Worm (Caenorhabditis elegans): ENCODE measurements around the gene vha-9.

DNA sequence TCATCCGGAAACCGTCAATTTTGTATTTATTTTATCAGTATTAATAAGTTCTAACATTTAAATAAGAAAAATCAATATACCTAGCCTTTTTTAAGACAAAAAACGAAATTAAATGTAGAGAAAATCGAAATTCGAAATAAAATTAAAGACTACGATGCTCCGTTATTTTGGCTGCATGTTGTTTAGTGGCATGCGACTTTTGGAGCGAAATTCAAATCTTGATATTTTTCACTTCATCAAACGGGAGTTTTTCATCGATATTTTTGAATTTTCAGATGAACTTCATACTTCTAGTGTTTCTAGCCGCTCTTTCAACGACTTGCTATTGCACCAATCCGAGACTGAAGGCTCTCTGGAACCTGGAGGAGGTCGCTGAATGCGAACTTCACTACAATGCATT lies 47.0 kb upstream of the vha-9 start, which contains the start of gene C07E3.9:
- TF ChIP-seq him-1 (tag; optimal IDR thresholded peaks at IDR 0.05) = no peak
- TF ChIP-seq W03F9.2 (tag; optimal IDR thresholded peaks at IDR 0.05) = no peak
- no peak for TF ChIP-seq dao-5 (tag; optimal IDR thresholded peaks at IDR 0.05)

Data from whole organism, L4/young adult.